Worm (Caenorhabditis elegans) whole organism, L2 larva: ENCODE measurements around the gene prmt-5.

ENCODE experiments used
- C34F6.9 ChIP-seq: fragments of 150-350 bp; optimal IDR thresholded peaks from 2 replicates; lab custom pipeline; 2014; ENCODE audit warnings: missing biosample characterization, missing genetic modification characterization
- R02D3.7 ChIP-seq: fragments of 150-350 bp; optimal IDR thresholded peaks from 2 replicates; lab custom pipeline; 2014; ENCODE audit warnings: missing biosample characterization, missing genetic modification characterization
- ZK546.5 ChIP-seq: sonication (generic microtip); optimal IDR thresholded peaks from 2 replicates; lab custom pipeline; 2017; ENCODE audit warnings: missing biosample characterization, missing genetic modification characterization
- alr-1 ChIP-seq: fragments of 150-350 bp; optimal IDR thresholded peaks from 2 replicates; lab custom pipeline; 2014; ENCODE audit warnings: missing biosample characterization, missing genetic modification characterization
- aly-2 ChIP-seq: fragments of 150-350 bp; optimal IDR thresholded peaks from 2 replicates; lab custom pipeline; 2014; ENCODE audit warnings: missing biosample characterization, missing genetic modification characterization
- ama-1 ChIP-seq: fragments of 150-350 bp; optimal IDR thresholded peaks from 2 replicates; lab custom pipeline; 2018; ENCODE audit warnings: inconsistent platforms
- ceh-16 ChIP-seq: fragments of 150-350 bp; optimal IDR thresholded peaks from 2 replicates; lab custom pipeline; 2014; ENCODE audit warnings: missing biosample characterization, missing genetic modification characterization
- ceh-82 ChIP-seq: fragments of 150-350 bp; optimal IDR thresholded peaks from 2 replicates; lab custom pipeline; 2014; ENCODE audit warnings: missing biosample characterization, missing genetic modification characterization
- egl-27 ChIP-seq: sonication (generic microtip); optimal IDR thresholded peaks from 3 replicates; lab custom pipeline; 2017; ENCODE audit warnings: missing biosample characterization, missing genetic modification reagents, missing genetic modification characterization
- elt-1 ChIP-seq: fragments of 150-350 bp; optimal IDR thresholded peaks from 2 replicates; lab custom pipeline; 2014; ENCODE audit warnings: missing biosample characterization, missing genetic modification characterization
- elt-3 ChIP-seq: sonication (generic microtip); optimal IDR thresholded peaks from 2 replicates; lab custom pipeline; 2017; ENCODE audit warnings: missing biosample characterization, missing genetic modification characterization
- fos-1 ChIP-seq: fragments of 150-350 bp; optimal IDR thresholded peaks from 2 replicates; lab custom pipeline; 2014; ENCODE audit warnings: missing biosample characterization, missing genetic modification characterization
- gmeb-1 ChIP-seq: fragments of 150-350 bp; optimal IDR thresholded peaks from 2 replicates; lab custom pipeline; 2014; ENCODE audit warnings: missing biosample characterization, missing genetic modification characterization
- lsy-2 ChIP-seq, 2 experiments: fragments of 150-350 bp in 1 of 2; sonication (generic microtip) in 1 of 2; optimal IDR thresholded peaks; 2 replicates each; lab custom pipeline; 2014 to 2017; ENCODE audit warnings: missing biosample characterization in 2 of 2, missing genetic modification characterization in 2 of 2
- mbf-1 ChIP-seq: sonication (generic microtip); optimal IDR thresholded peaks from 2 replicates; lab custom pipeline; 2017; ENCODE audit warnings: missing biosample characterization, missing genetic modification characterization
- mdl-1 ChIP-seq, 2 experiments: fragments of 150-350 bp in 1 of 2; sonication (generic microtip) in 1 of 2; optimal IDR thresholded peaks; 2 replicates each; lab custom pipeline; 2017; ENCODE audit warnings: missing biosample characterization in 2 of 2, missing genetic modification characterization in 2 of 2
- nhr-10 ChIP-seq: sonication (generic microtip); optimal IDR thresholded peaks from 2 replicates; lab custom pipeline; 2017; ENCODE audit warnings: missing biosample characterization, missing genetic modification characterization
- nhr-12 ChIP-seq: fragments of 150-350 bp; optimal IDR thresholded peaks from 2 replicates; lab custom pipeline; 2014; ENCODE audit warnings: missing biosample characterization, missing genetic modification characterization
- nhr-21 ChIP-seq: fragments of 150-350 bp; optimal IDR thresholded peaks from 2 replicates; lab custom pipeline; 2014; ENCODE audit warnings: missing biosample characterization, missing genetic modification characterization
- nhr-23 ChIP-seq: fragments of 150-350 bp; optimal IDR thresholded peaks from 2 replicates; lab custom pipeline; 2014; ENCODE audit warnings: missing biosample characterization, missing genetic modification reagents, missing genetic modification characterization
- nhr-237 ChIP-seq: fragments of 150-350 bp; optimal IDR thresholded peaks from 2 replicates; lab custom pipeline; 2014; ENCODE audit warnings: missing biosample characterization, missing genetic modification characterization
- nhr-25 ChIP-seq: fragments of 150-350 bp; sonication (generic microtip); optimal IDR thresholded peaks from 3 replicates; lab custom pipeline; 2014; ENCODE audit warnings: missing biosample characterization, missing genetic modification characterization
- nhr-6 ChIP-seq: fragments of 150-350 bp; optimal IDR thresholded peaks from 2 replicates; lab custom pipeline; 2014; ENCODE audit warnings: missing biosample characterization, missing genetic modification characterization
- nhr-77 ChIP-seq: fragments of 150-350 bp; optimal IDR thresholded peaks from 2 replicates; lab custom pipeline; 2014; ENCODE audit warnings: missing biosample characterization, missing genetic modification characterization
- peb-1 ChIP-seq: fragments of 150-350 bp; optimal IDR thresholded peaks from 2 replicates; lab custom pipeline; 2014; ENCODE audit warnings: missing biosample characterization, missing genetic modification characterization
- sem-4 ChIP-seq: fragments of 150-350 bp; optimal IDR thresholded peaks from 2 replicates; lab custom pipeline; 2014; ENCODE audit warnings: missing biosample characterization, missing genetic modification reagents, missing genetic modification characterization
- skn-1 ChIP-seq: sonication (generic microtip); optimal IDR thresholded peaks from 2 replicates; lab custom pipeline; 2017; ENCODE audit warnings: missing biosample characterization, missing genetic modification characterization
- sma-9 ChIP-seq, 2 experiments: fragments of 150-350 bp in 1 of 2; sonication (generic microtip) in 1 of 2; optimal IDR thresholded peaks; 2 replicates each; lab custom pipeline; 2014 to 2016; ENCODE audit warnings: missing genetic modification characterization in 2 of 2, mild to moderate bottlenecking in 1 of 2, missing biosample characterization in 1 of 2, missing compliant biosample characterization in 1 of 2, missing genetic modification reagents in 1 of 2, moderate library complexity in 1 of 2
- unc-55 ChIP-seq: fragments of 150-350 bp; sonication (generic microtip); optimal IDR thresholded peaks from 3 replicates; lab custom pipeline; 2014; ENCODE audit warnings: missing biosample characterization, missing genetic modification reagents, missing genetic modification characterization
- zag-1 ChIP-seq: fragments of 150-350 bp; optimal IDR thresholded peaks from 2 replicates; lab custom pipeline; 2014; ENCODE audit warnings: missing biosample characterization, missing genetic modification characterization
- ztf-1 ChIP-seq: fragments of 200-800 bp; sonication (Bioruptor generic); conservative IDR thresholded peaks from 2 replicates; pipeline ENCODE4 v1.3.6; 2022; ENCODE audit warnings: missing genetic modification characterization, missing compliant biosample characterization
- ztf-11 ChIP-seq: sonication (generic microtip); optimal IDR thresholded peaks from 2 replicates; lab custom pipeline; 2017; ENCODE audit warnings: missing biosample characterization, missing genetic modification characterization

The prmt-5 gene

ce11 chrIII:5236104-5236503 lies 5.7 kb downstream of the prmt-5 start, which contains the start of gene prx-10:
Gene prx-10, plus strand, starts transcription at chrIII:5236404.
- TF ChIP-seq nhr-237 (tag; lab: Kevin White, UChicago) (no peak), gmeb-1 (tag; lab: Kevin White, UChicago) (no peak), nhr-6 (no peak), ztf-11 (tag; lab: Kevin White, UChicago) (no peak), sma-9 (GFP tag; optimal IDR thresholded peaks at IDR 0.05; lab: Kevin White, UChicago) (no peak), sma-9 (tag; optimal IDR thresholded peaks at IDR 0.05; lab: Kevin White, UChicago) (no peak), fos-1 (tag; lab: Kevin White, UChicago) (peak; percentile 13), egl-27 (tag; lab: Kevin White, UChicago) (no peak), C34F6.9 (tag; lab: Kevin White, UChicago) (no peak)
- TF ChIP-seq, all 48 proteins: peak for 1

DNA sequence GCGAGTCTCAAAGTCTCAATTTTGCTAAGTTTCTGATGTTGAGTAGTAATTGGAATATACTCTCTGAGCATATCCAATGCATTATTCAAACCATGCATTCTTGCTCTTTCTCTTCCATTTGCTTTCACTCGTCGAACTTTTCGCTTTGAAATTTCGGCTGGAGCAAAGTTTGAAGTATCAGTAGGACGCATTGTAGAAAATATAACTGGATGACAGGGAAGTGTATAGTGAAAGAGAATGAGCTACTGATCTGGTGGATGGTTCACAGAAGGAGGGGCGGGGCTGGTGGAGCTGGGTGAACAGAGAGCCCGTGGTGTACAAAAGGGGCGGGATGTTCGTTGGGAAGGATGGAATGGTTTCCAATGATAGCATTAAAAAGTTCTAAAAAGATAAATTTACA lies 11.5 kb downstream of the prmt-5 start:
- TF ChIP-seq nhr-23 (tag; lab: Kevin White, UChicago) (no peak), mbf-1 (no peak), C34F6.9 (tag; lab: Kevin White, UChicago) (no peak), zag-1 (tag; lab: Kevin White, UChicago) (no peak), skn-1 (no peak), nhr-77 (no peak), unc-55 (no peak), ZK546.5 (tag; lab: Kevin White, UChicago) (no peak), ama-1 (lab: Kevin White, UChicago) (no peak), R02D3.7 (tag; lab: Kevin White, UChicago) (no peak), ceh-82 (tag; lab: Kevin White, UChicago) (no peak), peb-1 (tag; lab: Kevin White, UChicago) (no peak), aly-2 (tag; lab: Kevin White, UChicago) (no peak), nhr-21 (tag; lab: Kevin White, UChicago) (no peak)

DNA sequence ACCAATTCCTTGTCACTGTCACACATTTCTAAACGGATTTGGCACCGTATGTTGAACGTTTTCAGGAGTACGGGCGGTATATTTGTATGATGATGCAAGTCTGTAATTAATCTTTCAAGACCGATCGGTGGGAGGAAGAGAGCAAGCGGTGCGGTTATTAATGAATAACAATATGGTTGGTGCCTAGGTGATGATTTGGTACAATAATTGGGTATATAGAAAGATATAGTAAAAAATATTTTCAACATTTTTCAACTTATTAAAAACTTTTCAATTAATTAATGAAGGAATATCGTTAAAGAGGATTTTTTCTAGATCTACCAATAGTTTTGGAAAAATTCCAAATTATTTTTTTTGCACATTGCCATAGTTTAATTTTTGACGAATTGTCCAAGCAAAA lies 14.2 kb downstream of the prmt-5 start, which contains the start of gene cnd-1:
Gene cnd-1, minus strand, starts transcription at position 101 of the 400 bp plus-strand sequence.
- no peak for TF ChIP-seq unc-55
- TF ChIP-seq nhr-10 (tag; lab: Kevin White, UChicago), result no peak
- no peak for TF ChIP-seq sem-4 (tag; lab: Kevin White, UChicago)
- no peak for TF ChIP-seq mdl-1 (tag; optimal IDR thresholded peaks at IDR 0.05; lab: Kevin White, UChicago)
- TF ChIP-seq aly-2 (tag; lab: Kevin White, UChicago), result no peak
- TF ChIP-seq alr-1 (tag; lab: Kevin White, UChicago), result no peak
- TF ChIP-seq nhr-25 (tag; lab: Kevin White, UChicago), result no peak
- TF ChIP-seq, all 48 proteins: peak for 0

- TF ChIP-seq lsy-2 (tag; optimal IDR thresholded peaks at IDR 0.05; lab: Kevin White, UChicago) (no peak), elt-1 (no peak), nhr-12 (no peak), nhr-6 (no peak), ceh-16 (tag; lab: Kevin White, UChicago) (no peak), R02D3.7 (tag; lab: Kevin White, UChicago) (no peak)
These were observed 14.7 kb downstream of the prmt-5 start for ce11 chrIII:5245067-5245466.

DNA sequence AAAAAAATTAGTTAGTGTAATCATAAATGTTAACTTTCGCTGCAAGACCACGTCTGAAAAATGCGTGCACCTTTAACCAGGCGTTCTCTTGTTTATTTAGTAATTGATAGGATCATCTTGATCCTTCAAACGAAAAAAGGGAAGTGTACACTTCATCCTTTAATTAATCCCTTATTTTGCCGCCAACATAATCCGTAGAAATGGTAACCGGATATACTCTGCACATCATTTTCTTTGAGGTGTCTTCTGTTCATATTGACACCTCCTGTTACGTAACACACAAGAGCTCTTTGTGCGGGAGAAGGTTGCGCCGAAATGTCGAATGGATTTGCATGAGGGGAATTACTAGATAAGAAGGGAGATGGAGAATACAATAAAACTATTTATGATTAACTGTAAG lies 18.4 kb downstream of the prmt-5 start:
- TF ChIP-seq ztf-1 (GFP tag; lab: Robert Waterston, UW) (no peak), ZK546.5 (tag; lab: Kevin White, UChicago) (no peak), elt-3 (tag; lab: Kevin White, UChicago) (no peak), skn-1 (no peak), lsy-2 (tag; optimal IDR thresholded peaks at IDR 0.05; lab: Kevin White, UChicago) (no peak), mbf-1 (no peak), aly-2 (tag; lab: Kevin White, UChicago) (no peak)

DNA sequence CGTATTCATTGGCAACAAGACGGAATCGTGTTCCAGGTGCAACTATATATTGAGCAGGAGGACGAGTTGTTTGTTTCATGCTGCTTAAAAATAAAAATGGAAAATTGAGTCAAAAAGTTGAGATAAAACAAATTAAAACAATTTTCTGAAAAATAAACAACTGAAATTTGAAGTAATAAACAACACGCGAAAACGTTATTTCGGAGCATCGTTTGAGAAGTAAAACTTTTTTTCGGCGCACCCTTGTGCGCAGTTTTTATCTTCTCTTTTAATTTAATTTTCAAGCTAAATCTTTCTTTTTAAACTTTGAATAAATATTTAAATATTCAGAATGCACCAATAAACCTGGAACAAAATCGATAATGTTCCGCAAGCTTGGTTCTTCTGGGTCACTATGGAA lies 23.8 kb downstream of the prmt-5 start, which contains the start of the genes sumv-1 and gop-1:
Gene sumv-1, minus strand, starts transcription at position 80 of the 400 bp plus-strand sequence.
Gene gop-1, plus strand, starts transcription at position 331 of the 400 bp plus-strand sequence.
- TF ChIP-seq C34F6.9 (tag; lab: Kevin White, UChicago) (no peak), alr-1 (tag; lab: Kevin White, UChicago) (no peak)
